Worm (Caenorhabditis elegans) whole organism, L2 larva: ENCODE data around the gene T28F3.5.

Source experiments
- ama-1 ChIP-seq: fragments of 150-350 bp; optimal IDR thresholded peaks from 2 replicates; lab custom pipeline; 2018; ENCODE audit warnings: inconsistent platforms
- crh-2 ChIP-seq: sonication (generic microtip); optimal IDR thresholded peaks from 2 replicates; lab custom pipeline; 2017; ENCODE audit warnings: missing biosample characterization, missing genetic modification characterization
- lin-39 ChIP-seq: fragments of 150-350 bp; optimal IDR thresholded peaks from 2 replicates; lab custom pipeline; 2014; ENCODE audit warnings: missing biosample characterization, missing genetic modification reagents, missing genetic modification characterization
- nhr-77 ChIP-seq: fragments of 150-350 bp; optimal IDR thresholded peaks from 2 replicates; lab custom pipeline; 2014; ENCODE audit warnings: missing biosample characterization, missing genetic modification characterization
- unc-62 ChIP-seq: fragments of 150-350 bp; optimal IDR thresholded peaks from 2 replicates; lab custom pipeline; 2014; ENCODE audit warnings: missing biosample characterization, missing genetic modification reagents, missing genetic modification characterization
- zag-1 ChIP-seq: fragments of 150-350 bp; optimal IDR thresholded peaks from 2 replicates; lab custom pipeline; 2014; ENCODE audit warnings: missing biosample characterization, missing genetic modification characterization

- no peak for TF ChIP-seq unc-62 (GFP tag; lab: Kevin White, UChicago)
- TF ChIP-seq ama-1 (lab: Kevin White, UChicago): no peak
- no peak for TF ChIP-seq lin-39 (tag; lab: Kevin White, UChicago)
- TF ChIP-seq crh-2 (tag; lab: Kevin White, UChicago): no peak
- no peak for TF ChIP-seq nhr-77
- no peak for TF ChIP-seq zag-1 (tag; lab: Kevin White, UChicago)
Measured at ce11 chrIV:17346599-17347218, 52.1 kb downstream of the T28F3.5 start, which contains the start of the genes clec-197 and clec-198.
